Fruit fly (Drosophila melanogaster) whole organism, embryonic: ENCODE data around the gene Theg.

Experiments used
- CG10543 ChIP-seq: fragments of 200-800 bp; sonication (Bioruptor generic); optimal IDR thresholded peaks from 3 replicates; lab custom pipeline; 2017; ENCODE audit warnings: missing biosample characterization, mild to moderate bottlenecking, missing genetic modification characterization, moderate library complexity
- CG43689 ChIP-seq: fragments of 200-800 bp; sonication (Bioruptor generic); IDR thresholded peaks from 2 replicates; pipeline ENCODE4 v1.3.6; 2022; ENCODE audit warnings: missing biosample characterization, missing genetic modification characterization
- CG8281 ChIP-seq: fragments of 200-800 bp; sonication (Bioruptor generic); optimal IDR thresholded peaks from 2 replicates; lab custom pipeline; 2018; ENCODE audit warnings: missing biosample characterization, mild to moderate bottlenecking, missing genetic modification characterization, moderate library complexity
- Sox102F ChIP-seq: fragments of 200-800 bp; sonication (Bioruptor generic); optimal IDR thresholded peaks from 2 replicates; lab custom pipeline; 2018; ENCODE audit warnings: missing biosample characterization, mild to moderate bottlenecking, missing genetic modification characterization, moderate library complexity
- Trl ChIP-seq, 3 experiments: fragments of >200 bp in 2 of 3; fragments of 200-800 bp in 1 of 3; sonication (Bioruptor generic) in 1 of 3; optimal IDR thresholded peaks; 2 replicates in 1 of 3; 3 replicates in 2 of 3; lab custom pipeline; 2016 to 2017; ENCODE audit warnings: missing biosample characterization in 1 of 3, missing genetic modification characterization in 1 of 3
- Xrp1 ChIP-seq: fragments of 200-800 bp; sonication (Bioruptor generic); IDR thresholded peaks from 2 replicates; pipeline ENCODE4 v1.3.6; 2022; ENCODE audit warnings: missing biosample characterization, missing genetic modification characterization
- ci ChIP-seq: fragments of 200-800 bp; sonication (Bioruptor generic); IDR thresholded peaks from 3 replicates; pipeline ENCODE4 v1.3.6; 2022; ENCODE audit warnings: missing biosample characterization, missing genetic modification characterization
- pita ChIP-seq: fragments of 200-800 bp; sonication (Bioruptor generic); optimal IDR thresholded peaks from 2 replicates; lab custom pipeline; 2017; ENCODE audit warnings: missing biosample characterization, mild to moderate bottlenecking, missing genetic modification characterization
- rib ChIP-seq: fragments of 200-800 bp; sonication (Bioruptor generic); IDR thresholded peaks from 2 replicates; pipeline ENCODE4 v1.3.6; 2022; ENCODE audit warnings: missing biosample characterization, missing genetic modification characterization

dm6 chr3R:22047412-22047811 lies 32.9 kb downstream of the Theg start:
- TF ChIP-seq CG43689 (GFP tag; lab: Robert Waterston, UW): no peak
- no peak for TF ChIP-seq pita (GFP tag; lab: Kevin White, UChicago)
- TF ChIP-seq Sox102F (GFP tag; lab: Kevin White, UChicago): no peak
- TF ChIP-seq rib (GFP tag; lab: Robert Waterston, UW): no peak
- no peak for TF ChIP-seq ci (GFP tag; lab: Robert Waterston, UW)
- no peak for TF ChIP-seq Xrp1 (GFP tag; lab: Robert Waterston, UW)
- no peak for TF ChIP-seq CG10543 (GFP tag; lab: Kevin White, UChicago)
- TF ChIP-seq Trl (optimal IDR thresholded peaks at IDR 0.05; lab: Kevin White, UChicago): no peak
- TF ChIP-seq Trl (GFP tag; optimal IDR thresholded peaks at IDR 0.05; lab: Kevin White, UChicago): no peak
- TF ChIP-seq CG8281 (tag; lab: Kevin White, UChicago): no peak
